Worm (Caenorhabditis elegans) whole organism, L3 larva: ENCODE results near the gene srg-57.

Experiments
- ceh-28 ChIP-seq: fragments of 150-350 bp; optimal IDR thresholded peaks from 2 replicates; lab custom pipeline; 2014; ENCODE audit warnings: missing biosample characterization, missing genetic modification reagents, missing genetic modification characterization
- elt-2 ChIP-seq: sonication (generic microtip); optimal IDR thresholded peaks from 2 replicates; lab custom pipeline; 2016; ENCODE audit warnings: missing genetic modification reagents, mild to moderate bottlenecking, missing genetic modification characterization, missing compliant biosample characterization
- nhr-237 ChIP-seq: fragments of 150-350 bp; optimal IDR thresholded peaks from 2 replicates; lab custom pipeline; 2014; ENCODE audit warnings: missing biosample characterization, missing genetic modification characterization

DNA sequence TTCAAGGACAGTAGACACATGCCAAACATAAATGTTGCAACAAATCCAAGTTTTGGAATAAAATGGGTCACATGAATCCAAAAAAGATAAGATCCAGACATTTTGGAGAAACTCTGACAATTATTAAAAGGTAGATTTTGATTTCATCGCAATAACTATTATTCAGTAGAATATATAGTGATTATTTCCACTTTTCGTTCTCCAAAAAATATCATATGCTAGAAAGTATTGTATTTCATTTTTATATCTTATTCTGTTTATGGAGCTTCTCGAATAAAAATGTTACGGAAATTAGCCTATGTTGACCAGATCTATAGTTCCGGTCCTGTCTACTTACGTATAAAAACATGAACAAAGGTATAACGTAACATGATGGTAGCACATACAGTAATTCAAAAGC lies 7.2 kb downstream of the srg-57 start, which contains the start of gene str-13:
- TF ChIP-seq ceh-28 (no peak), elt-2 (no peak), nhr-237 (tag; lab: Kevin White, UChicago) (no peak)
